Fruit fly (Drosophila melanogaster) whole organism, embryonic: ENCODE data around the gene DCTN6-p27.

Experiments
- Abd-B ChIP-seq: fragments of 200-800 bp; sonication (Bioruptor generic); optimal IDR thresholded peaks from 2 replicates; lab custom pipeline; 2018; ENCODE audit warnings: missing biosample characterization, mild to moderate bottlenecking, missing genetic modification characterization, moderate library complexity
- Asciz ChIP-seq: fragments of 200-800 bp; sonication (Bioruptor generic); optimal IDR thresholded peaks from 2 replicates; lab custom pipeline; 2017; ENCODE audit warnings: missing biosample characterization, mild to moderate bottlenecking, missing genetic modification characterization, missing genetic modification reagents
- CG10431 ChIP-seq: fragments of 200-800 bp; sonication (Bioruptor generic); optimal IDR thresholded peaks from 3 replicates; lab custom pipeline; 2018; ENCODE audit warnings: missing biosample characterization, mild to moderate bottlenecking, missing genetic modification characterization
- CG11398 ChIP-seq: fragments of 200-800 bp; sonication (Bioruptor generic); optimal IDR thresholded peaks from 2 replicates; lab custom pipeline; 2016; ENCODE audit warnings: missing biosample characterization, missing genetic modification characterization
- CG15601 ChIP-seq: fragments of 200-800 bp; sonication (Bioruptor generic); optimal IDR thresholded peaks from 3 replicates; lab custom pipeline; 2019; ENCODE audit warnings: missing biosample characterization, mild to moderate bottlenecking, missing genetic modification characterization, moderate library complexity
- CG16815 ChIP-seq: fragments of 200-800 bp; sonication (Bioruptor generic); optimal IDR thresholded peaks from 3 replicates; lab custom pipeline; 2017; ENCODE audit warnings: missing biosample characterization, mild to moderate bottlenecking, missing genetic modification characterization
- CG17186 ChIP-seq: fragments of 200-800 bp; sonication (Bioruptor generic); optimal IDR thresholded peaks from 3 replicates; lab custom pipeline; 2017; ENCODE audit warnings: missing biosample characterization, missing genetic modification reagents, missing genetic modification characterization
- CG17385 ChIP-seq: fragments of 200-800 bp; sonication (Bioruptor generic); optimal IDR thresholded peaks from 3 replicates; lab custom pipeline; 2018; ENCODE audit warnings: missing biosample characterization, mild to moderate bottlenecking, missing genetic modification characterization
- CG2129 ChIP-seq: fragments of 200-800 bp; sonication (Bioruptor generic); IDR thresholded peaks from 2 replicates; pipeline ENCODE4 v1.3.6; 2022; ENCODE audit warnings: missing biosample characterization, missing genetic modification characterization; ENCODE audit not compliant: partially characterized antibody
- CG2678 ChIP-seq: fragments of 200-800 bp; sonication (Bioruptor generic); optimal IDR thresholded peaks from 3 replicates; lab custom pipeline; 2019; ENCODE audit warnings: missing biosample characterization, mild to moderate bottlenecking, missing genetic modification characterization, moderate library complexity
- CG34224 ChIP-seq: fragments of 200-800 bp; sonication (Bioruptor generic); IDR thresholded peaks from 3 replicates; pipeline ENCODE4 v1.3.6; 2022; ENCODE audit warnings: missing biosample characterization, missing genetic modification characterization; ENCODE audit not compliant: partially characterized antibody
- CG5245 ChIP-seq: fragments of 200-800 bp; sonication (Bioruptor generic); optimal IDR thresholded peaks from 3 replicates; lab custom pipeline; 2016; ENCODE audit warnings: missing biosample characterization, missing genetic modification characterization
- CG7745 ChIP-seq: fragments of 200-800 bp; sonication (Bioruptor generic); optimal IDR thresholded peaks from 2 replicates; lab custom pipeline; 2018; ENCODE audit warnings: missing biosample characterization, mild to moderate bottlenecking, missing genetic modification characterization, moderate library complexity
- CG9437 ChIP-seq: fragments of 200-800 bp; sonication (Bioruptor generic); optimal IDR thresholded peaks from 2 replicates; lab custom pipeline; 2018; ENCODE audit warnings: missing biosample characterization, mild to moderate bottlenecking, missing genetic modification characterization
- D19A ChIP-seq: fragments of 200-800 bp; optimal IDR thresholded peaks from 3 replicates; lab custom pipeline; 2019; ENCODE audit warnings: missing biosample characterization, mild to moderate bottlenecking, missing genetic modification characterization, moderate library complexity
- D19B ChIP-seq: fragments of 200-800 bp; sonication (Bioruptor generic); optimal IDR thresholded peaks from 2 replicates; lab custom pipeline; 2017; ENCODE audit warnings: missing biosample characterization, mild to moderate bottlenecking, missing genetic modification characterization
- Dek ChIP-seq: fragments of 200-800 bp; sonication (Bioruptor generic); optimal IDR thresholded peaks from 3 replicates; lab custom pipeline; 2019; ENCODE audit warnings: missing biosample characterization, mild to moderate bottlenecking, missing genetic modification characterization, moderate library complexity
- Elba2 ChIP-seq: fragments of 200-800 bp; sonication (Bioruptor generic); optimal IDR thresholded peaks from 3 replicates; lab custom pipeline; 2016; ENCODE audit warnings: missing biosample characterization, missing genetic modification characterization
- HLH54F ChIP-seq: fragments of 200-800 bp; sonication (Bioruptor generic); optimal IDR thresholded peaks from 3 replicates; lab custom pipeline; 2016; ENCODE audit warnings: missing biosample characterization, missing genetic modification characterization
- Hand ChIP-seq: fragments of 200-800 bp; sonication (Bioruptor generic); optimal IDR thresholded peaks from 2 replicates; lab custom pipeline; 2017; ENCODE audit warnings: mild to moderate bottlenecking, missing biosample characterization, missing genetic modification reagents, missing genetic modification characterization
- HmgZ ChIP-seq: fragments of 200-800 bp; sonication (Bioruptor generic); optimal IDR thresholded peaks from 2 replicates; lab custom pipeline; 2018; ENCODE audit warnings: missing biosample characterization, mild to moderate bottlenecking, missing genetic modification characterization
- Hmr ChIP-seq: fragments of 200-800 bp; sonication (Bioruptor generic); optimal IDR thresholded peaks from 3 replicates; lab custom pipeline; 2017; ENCODE audit warnings: mild to moderate bottlenecking, missing biosample characterization, missing genetic modification reagents, missing genetic modification characterization
- Hr3 ChIP-seq: fragments of 200-800 bp; sonication (Bioruptor generic); optimal IDR thresholded peaks from 3 replicates; lab custom pipeline; 2016; ENCODE audit warnings: missing biosample characterization, missing genetic modification characterization
- Kr ChIP-seq: fragments of 200-800 bp; sonication (Bioruptor generic); optimal IDR thresholded peaks from 2 replicates; lab custom pipeline; 2017; ENCODE audit warnings: missing biosample characterization, mild to moderate bottlenecking, missing genetic modification characterization
- MTF-1 ChIP-seq: fragments of 200-800 bp; sonication (Bioruptor generic); optimal IDR thresholded peaks from 2 replicates; lab custom pipeline; 2018; ENCODE audit warnings: missing biosample characterization, mild to moderate bottlenecking, missing genetic modification characterization, borderline replicate concordance
- Med ChIP-seq: fragments of 200-800 bp; sonication (Bioruptor generic); peaks from one replicate; lab custom pipeline; 2016; ENCODE audit warnings: missing biosample characterization, missing genetic modification characterization, mild to moderate bottlenecking, inconsistent platforms, moderate library complexity
- Nf-YB ChIP-seq: fragments of 200-800 bp; sonication (Bioruptor generic); optimal IDR thresholded peaks from 3 replicates; lab custom pipeline; 2019; ENCODE audit warnings: missing biosample characterization, mild to moderate bottlenecking, missing genetic modification characterization, moderate library complexity
- Oli ChIP-seq: fragments of 200-800 bp; sonication (Bioruptor generic); optimal IDR thresholded peaks from 2 replicates; lab custom pipeline; 2018; ENCODE audit warnings: missing biosample characterization, mild to moderate bottlenecking, missing genetic modification characterization, moderate library complexity
- Ravus ChIP-seq: fragments of 200-800 bp; sonication (Bioruptor generic); IDR thresholded peaks from 2 replicates; pipeline ENCODE4 v1.3.6; 2022; ENCODE audit warnings: missing biosample characterization, missing genetic modification characterization
- Scr ChIP-seq: fragments of 200-800 bp; sonication (Bioruptor generic); IDR thresholded peaks from 2 replicates; pipeline ENCODE4 v1.3.6; 2022; ENCODE audit warnings: missing biosample characterization, missing genetic modification characterization; ENCODE audit not compliant: partially characterized antibody
- Side ChIP-seq: fragments of 200-800 bp; sonication (Bioruptor generic); optimal IDR thresholded peaks from 2 replicates; lab custom pipeline; 2016; ENCODE audit warnings: missing biosample characterization, missing genetic modification characterization
- Six4 ChIP-seq: fragments of 200-800 bp; sonication (Bioruptor generic); optimal IDR thresholded peaks from 2 replicates; lab custom pipeline; 2016; ENCODE audit warnings: missing biosample characterization, missing genetic modification characterization
- Sry-δ ChIP-seq: fragments of 200-800 bp; sonication (Bioruptor generic); optimal IDR thresholded peaks from 2 replicates; lab custom pipeline; 2016; ENCODE audit warnings: missing biosample characterization, missing genetic modification characterization
- abd-A ChIP-seq: fragments of 200-800 bp; sonication (Bioruptor generic); optimal IDR thresholded peaks from 3 replicates; lab custom pipeline; 2019; ENCODE audit warnings: missing biosample characterization, mild to moderate bottlenecking, missing genetic modification characterization, moderate library complexity
- ase ChIP-seq: fragments of 200-800 bp; sonication (Bioruptor generic); IDR thresholded peaks from 3 replicates; pipeline ENCODE4 v1.3.6; 2022; ENCODE audit warnings: missing biosample characterization, missing genetic modification characterization
- ash1 ChIP-seq: fragments of 200-800 bp; sonication (Bioruptor generic); optimal IDR thresholded peaks from 2 replicates; lab custom pipeline; 2018; ENCODE audit warnings: missing biosample characterization, mild to moderate bottlenecking, missing genetic modification characterization
- cas ChIP-seq: fragments of 200-800 bp; sonication (Bioruptor generic); IDR thresholded peaks from 2 replicates; pipeline ENCODE4 v1.3.6; 2022; ENCODE audit warnings: missing biosample characterization, missing genetic modification characterization
- dmrt99B ChIP-seq: fragments of 200-800 bp; sonication (Bioruptor generic); optimal IDR thresholded peaks from 2 replicates; lab custom pipeline; 2018; ENCODE audit warnings: missing biosample characterization, mild to moderate bottlenecking, missing genetic modification characterization, moderate library complexity
- eve ChIP-seq, 2 experiments: fragments of >200 bp; optimal IDR thresholded peaks; 2 replicates each; lab custom pipeline; 2017; ENCODE audit warnings: missing biosample characterization in 2 of 2, missing genetic modification characterization in 2 of 2
- fru ChIP-seq: fragments of >200 bp; optimal IDR thresholded peaks from 2 replicates; lab custom pipeline; 2017
- hth ChIP-seq: fragments of >200 bp; optimal IDR thresholded peaks from 2 replicates; lab custom pipeline; 2017; ENCODE audit warnings: inconsistent platforms
- kay ChIP-seq: fragments of 200-800 bp; sonication (Bioruptor generic); optimal IDR thresholded peaks from 2 replicates; lab custom pipeline; 2016; ENCODE audit warnings: missing biosample characterization, missing genetic modification characterization
- nerfin-1 ChIP-seq: fragments of 200-800 bp; sonication (Bioruptor generic); optimal IDR thresholded peaks from 3 replicates; lab custom pipeline; 2019; ENCODE audit warnings: missing biosample characterization, mild to moderate bottlenecking, missing genetic modification characterization, moderate library complexity
- oc ChIP-seq: fragments of 200-800 bp; sonication (Bioruptor generic); optimal IDR thresholded peaks from 2 replicates; lab custom pipeline; 2018; ENCODE audit warnings: missing biosample characterization, mild to moderate bottlenecking, missing genetic modification characterization, moderate library complexity
- odd ChIP-seq: fragments of 200-800 bp; sonication (Bioruptor generic); optimal IDR thresholded peaks from 2 replicates; lab custom pipeline; 2017; ENCODE audit warnings: missing biosample characterization, mild to moderate bottlenecking, missing genetic modification characterization
- pb ChIP-seq: fragments of 200-800 bp; sonication (Bioruptor generic); optimal IDR thresholded peaks from 3 replicates; lab custom pipeline; 2016; ENCODE audit warnings: missing biosample characterization, missing genetic modification characterization
- pita ChIP-seq: fragments of 200-800 bp; sonication (Bioruptor generic); optimal IDR thresholded peaks from 2 replicates; lab custom pipeline; 2017; ENCODE audit warnings: missing biosample characterization, mild to moderate bottlenecking, missing genetic modification characterization
- rib ChIP-seq: fragments of 200-800 bp; sonication (Bioruptor generic); IDR thresholded peaks from 2 replicates; pipeline ENCODE4 v1.3.6; 2022; ENCODE audit warnings: missing biosample characterization, missing genetic modification characterization
- stc ChIP-seq: fragments of 200-800 bp; sonication (Bioruptor generic); IDR thresholded peaks from 2 replicates; pipeline ENCODE4 v1.3.6; 2022; ENCODE audit warnings: missing biosample characterization, missing genetic modification characterization
- tgo ChIP-seq: fragments of 200-800 bp; sonication (Bioruptor generic); IDR thresholded peaks from 3 replicates; pipeline ENCODE4 v1.3.6; 2022; ENCODE audit warnings: missing biosample characterization, missing genetic modification characterization
- tio ChIP-seq: fragments of 200-800 bp; sonication (Bioruptor generic); optimal IDR thresholded peaks from 2 replicates; lab custom pipeline; 2017; ENCODE audit warnings: missing biosample characterization, missing genetic modification characterization, inconsistent platforms

DCTN6-p27 gene

DNA sequence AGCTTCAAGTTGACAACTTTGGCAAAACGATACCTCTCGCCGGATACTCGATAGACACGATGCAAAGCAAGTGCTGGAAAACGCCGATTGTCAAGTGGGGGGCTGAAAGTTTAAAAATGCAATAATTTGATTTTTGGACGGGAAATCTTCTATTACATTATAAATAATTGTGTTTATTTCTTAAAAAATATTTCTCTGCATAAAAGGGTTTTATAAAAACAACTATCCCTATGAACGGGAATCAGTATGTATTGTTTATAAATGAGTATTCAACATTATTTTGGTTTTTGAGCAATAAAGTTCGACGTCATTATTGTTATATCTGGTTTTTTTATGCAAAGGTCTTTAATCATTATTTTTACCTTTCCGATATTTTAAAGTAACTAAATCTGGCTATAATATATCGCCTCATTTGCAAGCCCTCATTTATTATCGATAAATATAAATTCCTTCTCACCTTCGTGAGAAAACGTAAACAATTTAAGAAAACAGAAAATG is at the start of gene DCTN6-p27, which contains the start of gene AsnRS (continued):
- peak; percentile 76 for TF ChIP-seq CG2678 (tag; lab: Kevin White, UChicago)
- no peak for TF ChIP-seq abd-A (tag; lab: Kevin White, UChicago)
- no peak for TF ChIP-seq ash1 (GFP tag; lab: Kevin White, UChicago)
- peak; percentile 47 for TF ChIP-seq CG2129 (GFP tag; lab: Robert Waterston, UW)
- TF ChIP-seq CG7745 (tag; lab: Kevin White, UChicago): no peak
- TF ChIP-seq stc: no peak
- TF ChIP-seq kay (GFP tag; lab: Kevin White, UChicago): peak; percentile 63
- no peak for TF ChIP-seq tio (GFP tag; lab: Kevin White, UChicago)
- no peak for TF ChIP-seq oc (tag; lab: Kevin White, UChicago)
- peak; percentile 82 for TF ChIP-seq Scr (GFP tag; lab: Robert Waterston, UW)
- TF ChIP-seq Hand: peak; percentile 38
- TF ChIP-seq CG17385 (GFP tag; lab: Kevin White, UChicago): peak; percentile 67
- TF ChIP-seq CG17186: peak; percentile 30
- TF ChIP-seq CG11398 (GFP tag; lab: Kevin White, UChicago): no peak
- peak; percentile 95 for TF ChIP-seq Med (GFP tag; lab: Kevin White, UChicago)
- TF ChIP-seq CG5245 (GFP tag; lab: Kevin White, UChicago): peak; percentile 52
- TF ChIP-seq Dek (tag; lab: Kevin White, UChicago): peak; percentile 51
- no peak for TF ChIP-seq pb (GFP tag; lab: Kevin White, UChicago)
- TF ChIP-seq CG16815 (GFP tag; lab: Kevin White, UChicago): peak; percentile 41
- no peak for TF ChIP-seq cas (GFP tag; lab: Robert Waterston, UW)
- TF ChIP-seq CG34224: peak; percentile 71
- no peak for TF ChIP-seq Asciz (GFP tag; lab: Kevin White, UChicago)
- TF ChIP-seq Nf-YB: peak; percentile 38
- TF ChIP-seq nerfin-1 (tag; lab: Kevin White, UChicago): peak; percentile 90
- peak; percentile 41 for TF ChIP-seq D19A (tag; lab: Kevin White, UChicago)
- no peak for TF ChIP-seq Elba2 (GFP tag; lab: Kevin White, UChicago)
- TF ChIP-seq rib: no peak
- no peak for TF ChIP-seq CG10431
- peak; percentile 65 for TF ChIP-seq Abd-B
- no peak for TF ChIP-seq hth (lab: Kevin White, UChicago)
- TF ChIP-seq Six4 (GFP tag; lab: Kevin White, UChicago): peak; percentile 57
- no peak for TF ChIP-seq eve (GFP tag; optimal IDR thresholded peaks at IDR 0.05; lab: Kevin White, UChicago)
- TF ChIP-seq Kr (GFP tag; lab: Kevin White, UChicago): no peak
- TF ChIP-seq tgo: peak; percentile 55
- peak; percentile 64; the same call in 2 of the 3 replicates for TF ChIP-seq ase (GFP tag; lab: Robert Waterston, UW)
- peak; percentile 6 for TF ChIP-seq Side (GFP tag; lab: Kevin White, UChicago)
- TF ChIP-seq Ravus (GFP tag; lab: Robert Waterston, UW): no peak
- no peak for TF ChIP-seq odd (GFP tag; lab: Kevin White, UChicago)
- peak; percentile 48 for TF ChIP-seq Oli (tag; lab: Kevin White, UChicago)
- peak; percentile 67 for TF ChIP-seq CG9437
- peak; percentile 67 for TF ChIP-seq HLH54F (GFP tag; lab: Kevin White, UChicago)
- peak; percentile 69 for TF ChIP-seq HmgZ
- no peak for TF ChIP-seq dmrt99B (tag; lab: Kevin White, UChicago)
- TF ChIP-seq MTF-1 (GFP tag; lab: Kevin White, UChicago): no peak
- no peak for TF ChIP-seq pita
- peak; percentile 16 for TF ChIP-seq D19B (GFP tag; lab: Kevin White, UChicago)
- peak; percentile 63 for TF ChIP-seq CG15601 (tag; lab: Kevin White, UChicago)
- TF ChIP-seq fru (lab: Kevin White, UChicago): no peak
- TF ChIP-seq Hmr (GFP tag; lab: Kevin White, UChicago): peak; percentile 66
- TF ChIP-seq Hr3 (GFP tag; lab: Kevin White, UChicago): peak; percentile 71
- TF ChIP-seq Sry-δ (GFP tag; lab: Kevin White, UChicago): peak; percentile 70
